Worm (Caenorhabditis elegans) whole organism, midembryonic: ENCODE data around the gene ddr-2.

Experiments used
- T22C8.4 ChIP-seq: fragments of 200-800 bp; sonication (Bioruptor generic); IDR thresholded peaks from 2 replicates; pipeline ENCODE4 v1.3.6; 2022; ENCODE audit warnings: missing genetic modification characterization, missing compliant biosample characterization
- cog-1 ChIP-seq: sonication (generic microtip); optimal IDR thresholded peaks from 2 replicates; lab custom pipeline; 2016; ENCODE audit warnings: missing genetic modification characterization, missing compliant biosample characterization
- klf-2 ChIP-seq: fragments of 200-800 bp; sonication (Bioruptor generic); conservative IDR thresholded peaks from 2 replicates; pipeline ENCODE4 v1.3.6; 2022; ENCODE audit warnings: missing genetic modification reagents, missing genetic modification characterization, missing compliant biosample characterization
- med-1 ChIP-seq: sonication (generic microtip); optimal IDR thresholded peaks from 2 replicates; lab custom pipeline; 2017; ENCODE audit warnings: missing genetic modification characterization, mild to moderate bottlenecking, missing compliant biosample characterization, antibody characterized with exemption, missing genetic modification reagents; ENCODE audit not compliant: insufficient read depth
- ztf-23 ChIP-seq: fragments of 200-800 bp; sonication (Bioruptor generic); IDR thresholded peaks from 2 replicates; pipeline ENCODE4 v1.3.6; 2022; ENCODE audit warnings: missing genetic modification reagents, missing genetic modification characterization, missing compliant biosample characterization
- ztf-29 ChIP-seq: fragments of 200-800 bp; sonication (Bioruptor generic); IDR thresholded peaks from 2 replicates; pipeline ENCODE4 v1.3.6; 2022; ENCODE audit warnings: missing genetic modification reagents, missing genetic modification characterization, missing compliant biosample characterization

- TF ChIP-seq med-1 (GFP tag; lab: Kevin White, UChicago) = no peak
- no peak for TF ChIP-seq cog-1 (tag; lab: Kevin White, UChicago)
- TF ChIP-seq ztf-23 (GFP tag; lab: Robert Waterston, UW) = no peak
- no peak for TF ChIP-seq T22C8.4 (GFP tag; lab: Robert Waterston, UW)
- TF ChIP-seq klf-2 (GFP tag; lab: Robert Waterston, UW) = no peak
- TF ChIP-seq ztf-29 (GFP tag; lab: Robert Waterston, UW) = no peak
Observed at ce11 chrX:3315891-3316657, 960 bp downstream of the ddr-2 start.
